Fruit fly (Drosophila melanogaster): ENCODE data around the gene eIF5B.

eIF5B gene

DNA sequence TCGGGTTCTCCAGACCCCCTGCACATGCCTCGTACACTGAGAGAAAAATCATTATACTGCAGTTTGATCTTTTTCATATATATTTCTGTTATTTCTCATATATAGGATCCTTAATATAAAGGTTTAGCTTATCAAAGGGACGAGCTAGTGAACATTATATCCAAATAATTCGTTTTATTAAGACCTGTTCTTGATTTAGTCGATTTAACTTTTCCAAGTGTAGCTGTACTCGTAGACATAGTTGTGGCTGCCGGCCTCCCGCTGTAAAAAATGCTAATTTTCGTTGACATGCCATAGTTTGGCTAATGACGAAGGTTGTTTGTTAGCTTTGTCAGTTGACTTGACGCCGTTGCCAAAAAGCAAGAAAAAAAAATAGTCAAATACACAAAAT, 78.3 kb downstream of the eIF5B start (continued):
- TF ChIP-seq HmgD (GFP tag; optimal IDR thresholded peaks at IDR 0.05): peak; percentile 32
- no peak for TF ChIP-seq CG10565 (GFP tag; optimal IDR thresholded peaks at IDR 0.05)
- peak; percentile 94 for TF ChIP-seq Ets65A (GFP tag)
- TF ChIP-seq Ravus (GFP tag; IDR thresholded peaks at IDR 0.05): peak; percentile 53
- TF ChIP-seq CG3847 (GFP tag; IDR thresholded peaks at IDR 0.05): peak; percentile 80
- peak; percentile 11 for TF ChIP-seq grn (GFP tag; optimal IDR thresholded peaks at IDR 0.05)
- peak; percentile 51 for TF ChIP-seq CG10543 (GFP tag; optimal IDR thresholded peaks at IDR 0.05)
- TF ChIP-seq ase (GFP tag; IDR thresholded peaks at IDR 0.05): peak; percentile 61; the same call in 1 of the 3 replicates
- peak; percentile 73 for TF ChIP-seq en (GFP tag; optimal IDR thresholded peaks at IDR 0.05)
- TF ChIP-seq Fer2 (tag; optimal IDR thresholded peaks at IDR 0.05): peak; percentile 36
- peak; percentile 24 for TF ChIP-seq Sry-β (GFP tag; optimal IDR thresholded peaks at IDR 0.05)
- TF ChIP-seq BtbVII (GFP tag; optimal IDR thresholded peaks at IDR 0.05): peak; percentile 81
- TF ChIP-seq CG8359 (GFP tag; optimal IDR thresholded peaks at IDR 0.05; ENCODE audit: borderline replicate concordance): peak; percentile 76
- TF ChIP-seq Kr (GFP tag; optimal IDR thresholded peaks at IDR 0.05): no peak
- TF ChIP-seq HLH4C (GFP tag; IDR thresholded peaks at IDR 0.05; ENCODE audit: partially characterized antibody): no peak
- peak; percentile 71 for TF ChIP-seq CG7357 (GFP tag; IDR thresholded peaks at IDR 0.05)
- TF ChIP-seq Dll (GFP tag; IDR thresholded peaks at IDR 0.05; ENCODE audit: partially characterized antibody): no peak
- TF ChIP-seq Taf1 (GFP tag; IDR thresholded peaks at IDR 0.05): peak; percentile 87
- peak; percentile 82 for TF ChIP-seq CG17385 (GFP tag; optimal IDR thresholded peaks at IDR 0.05)
- peak; percentile 78 for TF ChIP-seq chn (GFP tag; optimal IDR thresholded peaks at IDR 0.05)
- TF ChIP-seq CG10959 (GFP tag; IDR thresholded peaks at IDR 0.05): peak; percentile 81
- TF ChIP-seq CG12219 (GFP tag; optimal IDR thresholded peaks at IDR 0.05): peak; percentile 87
- TF ChIP-seq jumu (GFP tag; optimal IDR thresholded peaks at IDR 0.05): peak; percentile 82
- peak; percentile 24 for TF ChIP-seq CG3838 (GFP tag; optimal IDR thresholded peaks at IDR 0.05)
- peak; percentile 85 for TF ChIP-seq Xbp1 (GFP tag; optimal IDR thresholded peaks at IDR 0.05)
- peak; percentile 63 for TF ChIP-seq CG11085 (GFP tag; IDR thresholded peaks at IDR 0.05)
- peak; percentile 89 for TF ChIP-seq row (GFP tag; IDR thresholded peaks at IDR 0.05)
- peak; percentile 78 for TF ChIP-seq run (tag; optimal IDR thresholded peaks at IDR 0.05)
- peak; percentile 79 for TF ChIP-seq CG4404 (GFP tag; IDR thresholded peaks at IDR 0.05)
- TF ChIP-seq Ssrp (tag; optimal IDR thresholded peaks at IDR 0.05): peak; percentile 86
- peak; percentile 87 for TF ChIP-seq ci (GFP tag; IDR thresholded peaks at IDR 0.05)
- TF ChIP-seq CG6813 (GFP tag; optimal IDR thresholded peaks at IDR 0.05): peak; percentile 82
- peak; percentile 65 for TF ChIP-seq TFAM (GFP tag; optimal IDR thresholded peaks at IDR 0.05)
- peak; percentile 82 for TF ChIP-seq tin (GFP tag; optimal IDR thresholded peaks at IDR 0.05)
- TF ChIP-seq cad (GFP tag; optimal IDR thresholded peaks at IDR 0.05): no peak
- peak; percentile 86 for TF ChIP-seq lilli (GFP tag; optimal IDR thresholded peaks at IDR 0.05)
- peak; percentile 38 for TF ChIP-seq CG8944 (GFP tag; optimal IDR thresholded peaks at IDR 0.05)
- peak; percentile 64 for TF ChIP-seq ewg (GFP tag; optimal IDR thresholded peaks at IDR 0.05)
- peak; percentile 81 for TF ChIP-seq Camta (GFP tag; optimal IDR thresholded peaks at IDR 0.05)
- TF ChIP-seq Antp (GFP tag; optimal IDR thresholded peaks at IDR 0.05): peak; percentile 56
- TF ChIP-seq CG13123 (GFP tag; optimal IDR thresholded peaks at IDR 0.05): peak; percentile 75
- peak; percentile 76 to 80 for TF ChIP-seq dpn (GFP tag; optimal IDR thresholded peaks at IDR 0.05)
- TF ChIP-seq crp (GFP tag; optimal IDR thresholded peaks at IDR 0.05): peak in 1 of 2 experiments; percentile 30
- no peak for TF ChIP-seq CG14860 (GFP tag; IDR thresholded peaks at IDR 0.05; ENCODE audit: partially characterized antibody)
- TF ChIP-seq lov (optimal IDR thresholded peaks at IDR 0.05): no peak
- TF ChIP-seq lov (GFP tag; IDR thresholded peaks at IDR 0.05): peak; percentile 83
- no peak for TF ChIP-seq Bgb (GFP tag; IDR thresholded peaks at IDR 0.05; ENCODE audit: partially characterized antibody)
- TF ChIP-seq cas (GFP tag; IDR thresholded peaks at IDR 0.05): peak; percentile 59; the same call in 1 of the 2 replicates
- no peak for TF ChIP-seq gt (GFP tag; IDR thresholded peaks at IDR 0.05)
- no peak for TF ChIP-seq HLHmδ (GFP tag; optimal IDR thresholded peaks at IDR 0.05)
- TF ChIP-seq sim (GFP tag; IDR thresholded peaks at IDR 0.05): peak; percentile 75; the same call in 1 of the 2 replicates
